Fruit fly (Drosophila melanogaster) whole organism, embryonic: ENCODE measurements around the gene Cyp4ac2.

Experiments used
- Aef1 ChIP-seq: fragments of 200-800 bp; sonication (Bioruptor generic); IDR thresholded peaks from 3 replicates; pipeline ENCODE4 v1.3.6; 2022; ENCODE audit warnings: missing biosample characterization, missing genetic modification characterization
- Bgb ChIP-seq: fragments of 200-800 bp; sonication (Bioruptor generic); IDR thresholded peaks from 2 replicates; pipeline ENCODE4 v1.3.6; 2022; ENCODE audit warnings: missing biosample characterization, missing genetic modification characterization; ENCODE audit not compliant: partially characterized antibody
- CG10209 ChIP-seq: fragments of 200-800 bp; sonication (Bioruptor generic); optimal IDR thresholded peaks from 3 replicates; lab custom pipeline; 2017; ENCODE audit warnings: missing biosample characterization, mild to moderate bottlenecking, missing genetic modification characterization, missing genetic modification reagents
- CG10959 ChIP-seq: fragments of 200-800 bp; sonication (Bioruptor generic); IDR thresholded peaks from 2 replicates; pipeline ENCODE4 v1.3.6; 2022; ENCODE audit warnings: missing biosample characterization, missing genetic modification characterization
- CG11560 ChIP-seq: fragments of 200-800 bp; sonication (Bioruptor generic); IDR thresholded peaks from 3 replicates; pipeline ENCODE4 v1.3.6; 2022; ENCODE audit warnings: missing biosample characterization, missing genetic modification characterization
- CG12391 ChIP-seq: fragments of 200-800 bp; sonication (Bioruptor generic); optimal IDR thresholded peaks from 3 replicates; lab custom pipeline; 2018; ENCODE audit warnings: missing biosample characterization, mild to moderate bottlenecking, missing genetic modification characterization, moderate library complexity
- CG14441 ChIP-seq: fragments of 200-800 bp; sonication (Bioruptor generic); IDR thresholded peaks from 2 replicates; pipeline ENCODE4 v1.3.6; 2022; ENCODE audit warnings: missing biosample characterization, missing genetic modification characterization
- CG14965 ChIP-seq: fragments of 200-800 bp; sonication (Bioruptor generic); optimal IDR thresholded peaks from 2 replicates; lab custom pipeline; 2016; ENCODE audit warnings: missing biosample characterization, missing genetic modification characterization, borderline replicate concordance
- CG15479 ChIP-seq: fragments of 200-800 bp; sonication (Bioruptor generic); optimal IDR thresholded peaks from 3 replicates; lab custom pipeline; 2019; ENCODE audit warnings: missing biosample characterization, mild to moderate bottlenecking, missing genetic modification characterization, moderate library complexity
- CG17328 ChIP-seq: fragments of 200-800 bp; sonication (Bioruptor generic); IDR thresholded peaks from 2 replicates; pipeline ENCODE4 v1.3.6; 2022; ENCODE audit warnings: missing biosample characterization, missing genetic modification characterization
- CG1792 ChIP-seq: fragments of 200-800 bp; sonication (Bioruptor generic); optimal IDR thresholded peaks from 2 replicates; lab custom pipeline; 2016; ENCODE audit warnings: missing biosample characterization, missing genetic modification characterization
- CG1832 ChIP-seq: fragments of 200-800 bp; sonication (Bioruptor generic); optimal IDR thresholded peaks from 2 replicates; lab custom pipeline; 2017; ENCODE audit warnings: missing biosample characterization, mild to moderate bottlenecking, missing genetic modification characterization, inconsistent platforms
- CG2202 ChIP-seq: fragments of 200-800 bp; sonication (Bioruptor generic); optimal IDR thresholded peaks from 2 replicates; lab custom pipeline; 2018; ENCODE audit warnings: missing biosample characterization, mild to moderate bottlenecking, missing genetic modification characterization
- CG2678 ChIP-seq: fragments of 200-800 bp; sonication (Bioruptor generic); optimal IDR thresholded peaks from 3 replicates; lab custom pipeline; 2019; ENCODE audit warnings: missing biosample characterization, mild to moderate bottlenecking, missing genetic modification characterization, moderate library complexity
- CG3847 ChIP-seq: fragments of 200-800 bp; sonication (Bioruptor generic); IDR thresholded peaks from 2 replicates; pipeline ENCODE4 v1.3.6; 2022; ENCODE audit warnings: missing biosample characterization, missing genetic modification characterization
- CG7963 ChIP-seq: fragments of 200-800 bp; sonication (Bioruptor generic); IDR thresholded peaks from 3 replicates; pipeline ENCODE4 v1.3.6; 2022; ENCODE audit warnings: missing biosample characterization, missing genetic modification characterization; ENCODE audit not compliant: partially characterized antibody
- CG8924 ChIP-seq: fragments of 200-800 bp; optimal IDR thresholded peaks from 3 replicates; lab custom pipeline; 2019; ENCODE audit warnings: missing biosample characterization, mild to moderate bottlenecking, missing genetic modification characterization, moderate library complexity
- CG8944 ChIP-seq: fragments of 200-800 bp; sonication (Bioruptor generic); optimal IDR thresholded peaks from 3 replicates; lab custom pipeline; 2016; ENCODE audit warnings: missing biosample characterization, missing genetic modification characterization
- CG9609 ChIP-seq: fragments of 200-800 bp; sonication (Bioruptor generic); optimal IDR thresholded peaks from 3 replicates; lab custom pipeline; 2016; ENCODE audit warnings: missing biosample characterization, missing genetic modification characterization
- CHES-1-like ChIP-seq: fragments of 200-800 bp; sonication (Bioruptor generic); optimal IDR thresholded peaks from 2 replicates; lab custom pipeline; 2016; ENCODE audit warnings: missing biosample characterization, missing genetic modification characterization
- CTCF ChIP-seq: fragments of 200-800 bp; sonication (Bioruptor generic); optimal IDR thresholded peaks from 2 replicates; lab custom pipeline; 2017; ENCODE audit warnings: missing biosample characterization, mild to moderate bottlenecking, missing genetic modification characterization, moderate library complexity
- Eip74EF ChIP-seq, 2 experiments: fragments of 200-800 bp in 1 of 2; fragments of >200 bp in 1 of 2; sonication (Bioruptor generic) in 1 of 2; optimal IDR thresholded peaks; 2 replicates each; lab custom pipeline; 2017 to 2019; ENCODE audit warnings: missing biosample characterization in 2 of 2, missing genetic modification characterization in 2 of 2, mild to moderate bottlenecking in 1 of 2, moderate library complexity in 1 of 2
- Ets65A ChIP-seq: fragments of 200-800 bp; sonication (Bioruptor generic); peaks from one replicate; lab custom pipeline; 2016; ENCODE audit warnings: missing biosample characterization, missing genetic modification characterization
- GATAe ChIP-seq: fragments of 200-800 bp; sonication (Bioruptor generic); conservative IDR thresholded peaks from 2 replicates; pipeline ENCODE4 v1.3.6; 2022; ENCODE audit warnings: missing biosample characterization, missing genetic modification characterization
- Gsc ChIP-seq: fragments of 200-800 bp; sonication (Bioruptor generic); IDR thresholded peaks from 2 replicates; pipeline ENCODE4 v1.3.6; 2022; ENCODE audit warnings: missing biosample characterization, missing genetic modification characterization
- H15 ChIP-seq: fragments of 200-800 bp; sonication (Bioruptor generic); IDR thresholded peaks from 3 replicates; pipeline ENCODE4 v1.3.6; 2022; ENCODE audit warnings: missing biosample characterization, missing genetic modification characterization
- HmgZ ChIP-seq: fragments of 200-800 bp; sonication (Bioruptor generic); optimal IDR thresholded peaks from 2 replicates; lab custom pipeline; 2018; ENCODE audit warnings: missing biosample characterization, mild to moderate bottlenecking, missing genetic modification characterization
- Hr39 ChIP-seq: fragments of >200 bp; optimal IDR thresholded peaks from 2 replicates; lab custom pipeline; 2017
- MESR4 ChIP-seq: fragments of 200-800 bp; sonication (Bioruptor generic); optimal IDR thresholded peaks from 2 replicates; lab custom pipeline; 2018; ENCODE audit warnings: missing biosample characterization, mild to moderate bottlenecking, missing genetic modification characterization, moderate library complexity
- Mrtf ChIP-seq: fragments of 200-800 bp; sonication (Bioruptor generic); IDR thresholded peaks from 3 replicates; pipeline ENCODE4 v1.3.6; 2022; ENCODE audit warnings: missing biosample characterization, missing genetic modification characterization
- NC2α ChIP-seq: fragments of 200-800 bp; sonication (Bioruptor generic); optimal IDR thresholded peaks from 2 replicates; lab custom pipeline; 2016; ENCODE audit warnings: missing biosample characterization, missing genetic modification characterization
- Sox102F ChIP-seq: fragments of 200-800 bp; sonication (Bioruptor generic); optimal IDR thresholded peaks from 2 replicates; lab custom pipeline; 2018; ENCODE audit warnings: missing biosample characterization, mild to moderate bottlenecking, missing genetic modification characterization, moderate library complexity
- chinmo ChIP-seq: fragments of 200-800 bp; sonication (Bioruptor generic); IDR thresholded peaks from 4 replicates; pipeline ENCODE4 v1.3.6; 2022; ENCODE audit warnings: missing biosample characterization, missing genetic modification characterization; ENCODE audit not compliant: partially characterized antibody
- crol ChIP-seq: fragments of 200-800 bp; sonication (Bioruptor generic); IDR thresholded peaks from 2 replicates; pipeline ENCODE4 v1.3.6; 2022; ENCODE audit warnings: missing biosample characterization, missing genetic modification characterization
- crp ChIP-seq, 2 experiments: fragments of 200-800 bp; sonication (Bioruptor generic); optimal IDR thresholded peaks; 2 replicates in 1 of 2; 3 replicates in 1 of 2; lab custom pipeline; 2017; ENCODE audit warnings: missing biosample characterization in 2 of 2, missing genetic modification characterization in 2 of 2, mild to moderate bottlenecking in 1 of 2, moderate library complexity in 1 of 2
- danr ChIP-seq: fragments of 200-800 bp; sonication (Bioruptor generic); IDR thresholded peaks from 2 replicates; pipeline ENCODE4 v1.3.6; 2022; ENCODE audit warnings: missing biosample characterization, missing genetic modification characterization
- dpn ChIP-seq, 2 experiments: fragments of 200-800 bp; sonication (Bioruptor generic); optimal IDR thresholded peaks; 3 replicates each; lab custom pipeline; 2016; ENCODE audit warnings: missing biosample characterization in 2 of 2, missing genetic modification characterization in 2 of 2
- ewg ChIP-seq: fragments of 200-800 bp; sonication (Bioruptor generic); optimal IDR thresholded peaks from 3 replicates; lab custom pipeline; 2017; ENCODE audit warnings: mild to moderate bottlenecking, missing biosample characterization, missing genetic modification reagents, missing genetic modification characterization
- kni ChIP-seq: fragments of 200-800 bp; sonication (Bioruptor generic); optimal IDR thresholded peaks from 3 replicates; lab custom pipeline; 2017; ENCODE audit warnings: mild to moderate bottlenecking, missing biosample characterization, missing genetic modification reagents, missing genetic modification characterization
- lilli ChIP-seq: fragments of 200-800 bp; sonication (Bioruptor generic); optimal IDR thresholded peaks from 3 replicates; lab custom pipeline; 2016; ENCODE audit warnings: missing biosample characterization, missing genetic modification characterization
- luna ChIP-seq: fragments of 200-800 bp; sonication (Bioruptor generic); optimal IDR thresholded peaks from 2 replicates; lab custom pipeline; 2016; ENCODE audit warnings: missing biosample characterization, missing genetic modification characterization
- mam ChIP-seq: fragments of 200-800 bp; sonication (Bioruptor generic); optimal IDR thresholded peaks from 3 replicates; lab custom pipeline; 2016; ENCODE audit warnings: missing biosample characterization, missing genetic modification characterization
- mirr ChIP-seq: fragments of 200-800 bp; sonication (Bioruptor generic); optimal IDR thresholded peaks from 3 replicates; lab custom pipeline; 2018; ENCODE audit warnings: missing biosample characterization, mild to moderate bottlenecking, missing genetic modification characterization
- phol ChIP-seq: fragments of 200-800 bp; sonication (Bioruptor generic); optimal IDR thresholded peaks from 3 replicates; lab custom pipeline; 2018; ENCODE audit warnings: missing biosample characterization, mild to moderate bottlenecking, missing genetic modification characterization, moderate library complexity
- pita ChIP-seq: fragments of 200-800 bp; sonication (Bioruptor generic); optimal IDR thresholded peaks from 2 replicates; lab custom pipeline; 2017; ENCODE audit warnings: missing biosample characterization, mild to moderate bottlenecking, missing genetic modification characterization
- ranshi ChIP-seq: fragments of 200-800 bp; sonication (Bioruptor generic); IDR thresholded peaks from 2 replicates; pipeline ENCODE4 v1.3.6; 2022; ENCODE audit warnings: missing biosample characterization, missing genetic modification characterization
- seq ChIP-seq: fragments of 200-800 bp; sonication (Bioruptor generic); IDR thresholded peaks from 2 replicates; pipeline ENCODE4 v1.3.6; 2022; ENCODE audit warnings: missing biosample characterization, missing genetic modification characterization
- sob ChIP-seq: fragments of 200-800 bp; sonication (Bioruptor generic); IDR thresholded peaks from 2 replicates; pipeline ENCODE4 v1.3.6; 2022; ENCODE audit warnings: missing biosample characterization, missing genetic modification characterization
- trem ChIP-seq: fragments of 200-800 bp; optimal IDR thresholded peaks from 3 replicates; lab custom pipeline; 2019; ENCODE audit warnings: missing biosample characterization, mild to moderate bottlenecking, missing genetic modification characterization, moderate library complexity
- unc-4 ChIP-seq: fragments of 200-800 bp; sonication (Bioruptor generic); IDR thresholded peaks from 2 replicates; pipeline ENCODE4 v1.3.6; 2022; ENCODE audit warnings: missing biosample characterization, missing genetic modification characterization; ENCODE audit not compliant: partially characterized antibody
- zen ChIP-seq: fragments of 200-800 bp; sonication (Bioruptor generic); optimal IDR thresholded peaks from 3 replicates; lab custom pipeline; 2018; ENCODE audit warnings: missing biosample characterization, mild to moderate bottlenecking, missing genetic modification characterization, moderate library complexity

Gene Cyp4ac2

DNA sequence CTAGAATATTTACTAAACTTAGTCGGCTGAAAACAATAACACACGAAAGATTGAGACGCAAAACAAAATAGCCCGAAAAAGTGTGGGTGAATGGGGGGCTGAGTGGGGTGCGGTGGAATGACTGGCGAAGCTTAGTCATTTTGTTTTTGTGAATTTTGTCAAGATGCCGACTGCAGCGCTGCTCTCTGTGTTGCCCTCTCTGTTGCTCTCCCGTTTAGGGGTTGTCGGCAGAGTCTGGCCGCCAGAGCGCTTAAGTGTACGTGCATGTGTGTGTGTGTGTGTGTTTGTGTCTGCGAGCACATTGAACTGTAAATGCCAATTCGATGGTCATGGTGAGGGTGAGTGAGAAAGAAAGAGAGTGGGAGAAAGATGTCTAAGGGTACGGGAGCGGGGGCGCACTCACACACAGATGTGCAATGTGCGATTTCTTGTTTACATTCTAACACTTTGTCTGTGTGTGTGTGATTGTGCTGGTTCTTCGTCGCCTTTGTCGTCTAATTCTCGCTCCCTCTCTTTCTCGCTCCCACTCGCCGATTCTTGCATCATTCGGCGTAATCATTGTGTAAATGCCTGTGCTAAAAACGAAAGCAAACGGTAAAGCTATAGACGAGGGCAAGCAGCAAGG is 40.3 kb downstream of the Cyp4ac2 start (continued):
- peak; percentile 31; the same call in 1 of the 2 replicates for TF ChIP-seq sob (GFP tag; lab: Robert Waterston, UW)
- peak; percentile 17 for TF ChIP-seq CG8924 (tag; lab: Kevin White, UChicago)
- no peak for TF ChIP-seq GATAe (GFP tag; lab: Robert Waterston, UW)
- TF ChIP-seq crol (GFP tag; lab: Robert Waterston, UW) = peak; percentile 85
- no peak for TF ChIP-seq CHES-1-like (GFP tag; lab: Kevin White, UChicago)
- peak; percentile 88; the same call in 3 of the 4 replicates for TF ChIP-seq chinmo (GFP tag; lab: Robert Waterston, UW)
- no peak for TF ChIP-seq CG2678
- TF ChIP-seq CG15479 = peak; percentile 87
- no peak for TF ChIP-seq danr (GFP tag; lab: Robert Waterston, UW)
- TF ChIP-seq mirr (GFP tag; lab: Kevin White, UChicago) = no peak
- TF ChIP-seq CG1832 (GFP tag; lab: Kevin White, UChicago) = peak; percentile 40
- no peak for TF ChIP-seq mam (GFP tag; lab: Kevin White, UChicago)
- TF ChIP-seq CG2202 (tag; lab: Kevin White, UChicago) = no peak
- TF ChIP-seq ewg (GFP tag; lab: Kevin White, UChicago) = no peak
- no peak for TF ChIP-seq CG14965 (GFP tag; lab: Kevin White, UChicago)
- no peak for TF ChIP-seq Ets65A
- TF ChIP-seq pita (GFP tag; lab: Kevin White, UChicago) = no peak
- no peak for TF ChIP-seq CG10209 (GFP tag; lab: Kevin White, UChicago)
- TF ChIP-seq CG1792 (GFP tag; lab: Kevin White, UChicago) = no peak
- TF ChIP-seq CTCF (GFP tag; lab: Kevin White, UChicago) = peak; percentile 23
- TF ChIP-seq dpn (GFP tag; optimal IDR thresholded peaks at IDR 0.05; lab: Kevin White, UChicago) = no peak
- peak; percentile 21; the same call in 1 of the 2 replicates for TF ChIP-seq Bgb (GFP tag; lab: Robert Waterston, UW)
- TF ChIP-seq Eip74EF (GFP tag; optimal IDR thresholded peaks at IDR 0.05; lab: Kevin White, UChicago) = no peak
- TF ChIP-seq CG10959 (GFP tag; lab: Robert Waterston, UW) = no peak
- TF ChIP-seq Mrtf (GFP tag; lab: Robert Waterston, UW) = 0 out of 3 replicates have a peak, but pooled peaks have one; percentile 8
- TF ChIP-seq NC2α (GFP tag; lab: Kevin White, UChicago) = no peak
- no peak for TF ChIP-seq Sox102F (GFP tag; lab: Kevin White, UChicago)
- TF ChIP-seq HmgZ (tag; lab: Kevin White, UChicago) = peak; percentile 21
- no peak for TF ChIP-seq trem (tag; lab: Kevin White, UChicago)
- TF ChIP-seq CG3847 (GFP tag; lab: Robert Waterston, UW) = no peak
- TF ChIP-seq zen (tag; lab: Kevin White, UChicago) = no peak
- TF ChIP-seq seq (GFP tag; lab: Robert Waterston, UW) = peak; percentile 40; the same call in 1 of the 2 replicates
- no peak for TF ChIP-seq CG9609
- TF ChIP-seq CG14441 (GFP tag; lab: Robert Waterston, UW) = no peak
- TF ChIP-seq H15 = no peak
- TF ChIP-seq luna (GFP tag; lab: Kevin White, UChicago) = no peak
- no peak for TF ChIP-seq unc-4 (GFP tag; lab: Robert Waterston, UW)
- TF ChIP-seq MESR4 (GFP tag; lab: Kevin White, UChicago) = no peak
- no peak for TF ChIP-seq CG7963
- TF ChIP-seq Gsc = no peak
- no peak for TF ChIP-seq CG17328 (GFP tag; lab: Robert Waterston, UW)
- no peak for TF ChIP-seq CG11560 (tag; lab: Robert Waterston, UW)
- peak; percentile 12; the same call in 1 of the 3 replicates for TF ChIP-seq Aef1 (GFP tag; lab: Robert Waterston, UW)
- TF ChIP-seq lilli (GFP tag; lab: Kevin White, UChicago) = no peak
- no peak for TF ChIP-seq CG12391 (tag; lab: Kevin White, UChicago)
- TF ChIP-seq CG8944 = no peak
- TF ChIP-seq ranshi (GFP tag; lab: Robert Waterston, UW) = no peak
- no peak for TF ChIP-seq crp (GFP tag; optimal IDR thresholded peaks at IDR 0.05; lab: Kevin White, UChicago)
- TF ChIP-seq kni (GFP tag; lab: Kevin White, UChicago) = peak; percentile 42
- TF ChIP-seq phol (tag; lab: Kevin White, UChicago) = no peak
- TF ChIP-seq Hr39 (lab: Kevin White, UChicago) = no peak
